Worm (Caenorhabditis elegans) whole organism, L4 larva: Measurements from ENCODE around the gene H14A12.5.

Experiments used
- T20F7.1 ChIP-seq: fragments of 200-800 bp; sonication (Bioruptor generic); optimal IDR thresholded peaks from 2 replicates; lab custom pipeline; 2018; ENCODE audit warnings: mild to moderate bottlenecking, missing genetic modification characterization, missing compliant biosample characterization
- ZK546.5 ChIP-seq, 2 experiments: sonication (generic microtip); optimal IDR thresholded peaks; 2 replicates each; lab custom pipeline; 2017; ENCODE audit warnings: missing biosample characterization in 2 of 2, missing genetic modification characterization in 2 of 2
- arid-1 ChIP-seq: fragments of 200-800 bp; sonication (Bioruptor generic); conservative IDR thresholded peaks from 2 replicates; pipeline ENCODE4 v1.3.6; 2022; ENCODE audit warnings: missing genetic modification reagents, missing genetic modification characterization, missing compliant biosample characterization
- attf-4 ChIP-seq: sonication (generic microtip); optimal IDR thresholded peaks from 3 replicates; lab custom pipeline; 2017; ENCODE audit warnings: missing biosample characterization, missing genetic modification characterization
- daf-16 ChIP-seq, 3 experiments: sonication (generic microtip); optimal IDR thresholded peaks; 2 replicates each; lab custom pipeline; 2016 to 2017; ENCODE audit warnings: missing genetic modification characterization in 3 of 3, missing genetic modification reagents in 3 of 3, mild to moderate bottlenecking in 2 of 3, missing compliant biosample characterization in 2 of 3, missing biosample characterization in 1 of 3, moderate library complexity in 1 of 3
- egl-27 ChIP-seq: sonication (generic microtip); optimal IDR thresholded peaks from 3 replicates; lab custom pipeline; 2017; ENCODE audit warnings: missing biosample characterization, missing genetic modification reagents, missing genetic modification characterization
- lir-3 ChIP-seq: sonication (generic microtip); optimal IDR thresholded peaks from 2 replicates; lab custom pipeline; 2016; ENCODE audit warnings: mild to moderate bottlenecking, missing genetic modification characterization, missing compliant biosample characterization
- pha-4 ChIP-seq, 2 experiments: fragments of 150-350 bp in 1 of 2; fragments of 200-800 bp in 1 of 2; sonication (Bioruptor generic) in 1 of 2; IDR thresholded peaks in 1 of 2; optimal IDR thresholded peaks in 1 of 2; 2 replicates each; pipeline versions ENCODE4 v1.3.6 to Lab custom; 2014 to 2022; ENCODE audit warnings: missing genetic modification characterization in 2 of 2, missing genetic modification reagents in 2 of 2, missing biosample characterization in 1 of 2, missing compliant biosample characterization in 1 of 2
- unc-62 ChIP-seq, 3 experiments: fragments of 150-350 bp in 1 of 3; sonication (generic microtip); optimal IDR thresholded peaks in 2 of 3; peaks in 1 of 3; 1 replicate in 1 of 3; 2 replicates in 2 of 3; lab custom pipeline; 2014 to 2017; ENCODE audit warnings: missing biosample characterization in 3 of 3, missing genetic modification characterization in 3 of 3, missing genetic modification reagents in 3 of 3, missing genotype in 1 of 3
- vab-7 ChIP-seq: fragments of 200-800 bp; sonication (Bioruptor generic); IDR thresholded peaks from 2 replicates; pipeline ENCODE4 v1.3.6; 2022; ENCODE audit warnings: missing genetic modification reagents, missing genetic modification characterization, missing compliant biosample characterization
- zag-1 ChIP-seq: fragments of 150-350 bp; optimal IDR thresholded peaks from 2 replicates; lab custom pipeline; 2014; ENCODE audit warnings: missing biosample characterization, missing genetic modification characterization
- zfp-2 ChIP-seq: sonication (generic microtip); optimal IDR thresholded peaks from 2 replicates; lab custom pipeline; 2016; ENCODE audit warnings: mild to moderate bottlenecking, missing genetic modification characterization, missing compliant biosample characterization
- ztf-11 ChIP-seq: fragments of 150-350 bp; optimal IDR thresholded peaks from 2 replicates; lab custom pipeline; 2014; ENCODE audit warnings: missing biosample characterization, missing genetic modification characterization

- TF ChIP-seq egl-27 (no peak), pha-4 (GFP tag; IDR thresholded peaks at IDR 0.05; lab: Robert Waterston, UW) (no peak), pha-4 (tag; optimal IDR thresholded peaks at IDR 0.05; lab: Kevin White, UChicago) (no peak), arid-1 (no peak), T20F7.1 (GFP tag; lab: Kevin White, UChicago) (no peak), unc-62 (GFP tag; optimal IDR thresholded peaks at IDR 0.05 in 1 of 2; lab: Kevin White, UChicago) (no peak), unc-62 (tag; optimal IDR thresholded peaks at IDR 0.05; lab: Kevin White, UChicago) (no peak), vab-7 (GFP tag; lab: Robert Waterston, UW) (no peak), zfp-2 (tag; lab: Kevin White, UChicago) (no peak), daf-16 (GFP tag; optimal IDR thresholded peaks at IDR 0.05; lab: Kevin White, UChicago) (no peak), daf-16 (tag; optimal IDR thresholded peaks at IDR 0.05; lab: Kevin White, UChicago) (no peak), attf-4 (tag; lab: Kevin White, UChicago) (no peak), ztf-11 (tag; lab: Kevin White, UChicago) (no peak), lir-3 (tag; lab: Kevin White, UChicago) (no peak), ZK546.5 (tag; optimal IDR thresholded peaks at IDR 0.05; lab: Kevin White, UChicago) (no peak), zag-1 (no peak)
Observed at ce11 chrIII:7458846-7459365, 10.0 kb downstream of the H14A12.5 start, which contains the start of the genes fipr-19 and fipr-18.
